Fruit fly (Drosophila melanogaster): ENCODE measurements around the gene CG6833.

Gene CG6833

DNA sequence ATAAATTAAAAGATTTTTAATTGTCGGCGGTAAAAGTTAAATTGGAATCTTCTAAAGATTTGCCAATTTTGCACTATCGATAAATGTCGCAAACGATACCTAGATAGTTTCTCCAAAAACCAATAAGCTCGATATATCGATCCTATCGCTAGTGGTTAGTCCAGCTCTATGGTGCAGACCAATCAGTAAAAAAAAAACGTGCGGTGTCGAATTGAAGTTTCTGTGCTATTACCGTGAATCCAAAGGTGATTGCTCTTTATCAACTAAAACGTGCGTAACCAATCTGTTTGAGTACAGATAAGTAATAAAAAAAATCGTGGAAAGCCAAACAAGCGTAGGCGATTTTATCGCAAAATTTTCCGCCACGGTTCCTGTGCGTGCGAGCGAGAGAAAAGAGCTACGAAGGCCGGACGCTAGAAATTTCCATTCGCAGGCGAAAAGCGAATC is 14.1 kb upstream of the CG6833 start, which contains the start of gene Hsp110 (continued):
- TF ChIP-seq D (optimal IDR thresholded peaks at IDR 0.05) (no peak), D (GFP tag; optimal IDR thresholded peaks at IDR 0.05) (no peak), CG32772 (GFP tag; IDR thresholded peaks at IDR 0.05) (peak; percentile 55; the same call in 1 of the 2 replicates), CG10366 (GFP tag; IDR thresholded peaks at IDR 0.05) (no peak), knrl (GFP tag; IDR thresholded peaks at IDR 0.05; ENCODE audit: partially characterized antibody) (peak; percentile 99), CG10979 (tag; optimal IDR thresholded peaks at IDR 0.05) (peak; percentile 25), slbo (GFP tag; IDR thresholded peaks at IDR 0.05) (peak; percentile 22; the same call in 1 of the 2 replicates), fd102C (GFP tag; optimal IDR thresholded peaks at IDR 0.05) (no peak), CG8290 (GFP tag; optimal IDR thresholded peaks at IDR 0.05) (no peak), CG8290 (tag; optimal IDR thresholded peaks at IDR 0.05) (no peak), gem (tag; optimal IDR thresholded peaks at IDR 0.05) (peak; percentile 24), kah (GFP tag; optimal IDR thresholded peaks at IDR 0.05) (no peak), mld (GFP tag; IDR thresholded peaks at IDR 0.05; ENCODE audit: partially characterized antibody) (peak; percentile 99), pho (GFP tag; optimal IDR thresholded peaks at IDR 0.05) (peak; percentile 10), CG10543 (GFP tag; optimal IDR thresholded peaks at IDR 0.05) (peak; percentile 29), bsh (GFP tag; optimal IDR thresholded peaks at IDR 0.05) (peak in 1 of 2 experiments; percentile 4), CG17328 (GFP tag; IDR thresholded peaks at IDR 0.05) (peak; percentile 25; the same call in 1 of the 2 replicates), vnd (GFP tag; IDR thresholded peaks at IDR 0.05; ENCODE audit: partially characterized antibody) (peak; percentile 99), H15 (GFP tag; IDR thresholded peaks at IDR 0.05) (no peak), ems (GFP tag; optimal IDR thresholded peaks at IDR 0.05) (no peak), CG9215 (GFP tag; IDR thresholded peaks at IDR 0.05) (no peak), CG5953 (GFP tag; IDR thresholded peaks at IDR 0.05) (no peak), Usf (GFP tag; optimal IDR thresholded peaks at IDR 0.05) (no peak), Myb (GFP tag; optimal IDR thresholded peaks at IDR 0.05) (peak; percentile 62), CG4730 (GFP tag; IDR thresholded peaks at IDR 0.05) (no peak), CG3065 (GFP tag; optimal IDR thresholded peaks at IDR 0.05) (no peak), gcm (GFP tag; optimal IDR thresholded peaks at IDR 0.05) (no peak), CG15601 (tag; optimal IDR thresholded peaks at IDR 0.05) (peak; percentile 27), CG4282 (GFP tag; optimal IDR thresholded peaks at IDR 0.05) (no peak), fd3F (GFP tag; optimal IDR thresholded peaks at IDR 0.05) (no peak), Tbp (GFP tag; optimal IDR thresholded peaks at IDR 0.05) (no peak), fd96Cb (tag; optimal IDR thresholded peaks at IDR 0.05) (no peak), CG8478 (optimal IDR thresholded peaks at IDR 0.05) (no peak), salm (tag; optimal IDR thresholded peaks at IDR 0.05) (no peak), CG14050 (GFP tag; IDR thresholded peaks at IDR 0.05) (no peak), CG13296 (GFP tag; optimal IDR thresholded peaks at IDR 0.05) (peak; percentile 54), Poxn (GFP tag; IDR thresholded peaks at IDR 0.05) (no peak), CG4360 (GFP tag; IDR thresholded peaks at IDR 0.05) (no peak), tap (tag; optimal IDR thresholded peaks at IDR 0.05) (no peak), Fer1 (GFP tag; optimal IDR thresholded peaks at IDR 0.05) (peak; percentile 55), dm (GFP tag; optimal IDR thresholded peaks at IDR 0.05) (peak; percentile 83), Sox102F (GFP tag; optimal IDR thresholded peaks at IDR 0.05) (no peak), ATbp (GFP tag; optimal IDR thresholded peaks at IDR 0.05) (no peak), zf30C (GFP tag; optimal IDR thresholded peaks at IDR 0.05) (no peak), lilli (GFP tag; optimal IDR thresholded peaks at IDR 0.05) (peak; percentile 62), CG13775 (GFP tag; optimal IDR thresholded peaks at IDR 0.05) (no peak), CG30403 (GFP tag; optimal IDR thresholded peaks at IDR 0.05) (peak; percentile 11), CG10321 (GFP tag; IDR thresholded peaks at IDR 0.05) (no peak), seq (GFP tag; IDR thresholded peaks at IDR 0.05) (no peak), sens-2 (GFP tag; IDR thresholded peaks at IDR 0.05) (no peak), C15 (GFP tag; IDR thresholded peaks at IDR 0.05) (no peak), Lim3 (GFP tag; IDR thresholded peaks at IDR 0.05) (no peak), CG4328 (GFP tag; optimal IDR thresholded peaks at IDR 0.05) (no peak)

All from whole organism, embryonic.